Fruit fly (Drosophila melanogaster) whole organism, pupa: ENCODE data around the gene CG7778.

Experiments
- CG10348 ChIP-seq: fragments of 200-800 bp; sonication (Bioruptor generic); IDR thresholded peaks from 2 replicates; pipeline ENCODE4 v1.3.6; 2022; ENCODE audit warnings: missing biosample characterization, missing genetic modification characterization
- CG12605 ChIP-seq: fragments of 200-800 bp; sonication (Bioruptor generic); IDR thresholded peaks from 2 replicates; pipeline ENCODE4 v1.3.6; 2022; ENCODE audit warnings: missing biosample characterization, missing genetic modification characterization
- CG13204 ChIP-seq: fragments of 200-800 bp; sonication (Bioruptor generic); optimal IDR thresholded peaks from 2 replicates; lab custom pipeline; 2018; ENCODE audit warnings: missing biosample characterization, mild to moderate bottlenecking, missing genetic modification characterization, moderate library complexity
- CG14655 ChIP-seq: fragments of 200-800 bp; sonication (Bioruptor generic); optimal IDR thresholded peaks from 3 replicates; lab custom pipeline; 2017; ENCODE audit warnings: mild to moderate bottlenecking, missing biosample characterization, missing genetic modification reagents, missing genetic modification characterization
- CG15710 ChIP-seq: fragments of 200-800 bp; sonication (Bioruptor generic); optimal IDR thresholded peaks from 2 replicates; lab custom pipeline; 2018; ENCODE audit warnings: missing biosample characterization, mild to moderate bottlenecking, missing genetic modification characterization, moderate library complexity
- CG17806 ChIP-seq: fragments of 200-800 bp; sonication (Bioruptor generic); optimal IDR thresholded peaks from 2 replicates; lab custom pipeline; 2018; ENCODE audit warnings: missing biosample characterization, mild to moderate bottlenecking, missing genetic modification characterization, moderate library complexity
- CG32121 ChIP-seq: fragments of 200-800 bp; sonication (Bioruptor generic); IDR thresholded peaks from 2 replicates; pipeline ENCODE4 v1.3.6; 2022; ENCODE audit warnings: missing biosample characterization, missing genetic modification characterization
- CG34367 ChIP-seq: fragments of 200-800 bp; sonication (Bioruptor generic); optimal IDR thresholded peaks from 2 replicates; lab custom pipeline; 2018; ENCODE audit warnings: missing biosample characterization, mild to moderate bottlenecking, missing genetic modification characterization
- CG4496 ChIP-seq: fragments of 200-800 bp; sonication (Bioruptor generic); IDR thresholded peaks from 3 replicates; pipeline ENCODE4 v1.3.6; 2022; ENCODE audit warnings: missing biosample characterization, missing genetic modification characterization
- CG8159 ChIP-seq: fragments of 200-800 bp; sonication (Bioruptor generic); optimal IDR thresholded peaks from 3 replicates; lab custom pipeline; 2018; ENCODE audit warnings: missing biosample characterization, mild to moderate bottlenecking, missing genetic modification characterization, moderate library complexity
- CG8301 ChIP-seq: fragments of 200-800 bp; sonication (Bioruptor generic); optimal IDR thresholded peaks from 2 replicates; lab custom pipeline; 2018; ENCODE audit warnings: missing biosample characterization, mild to moderate bottlenecking, missing genetic modification characterization
- CG9948 ChIP-seq: fragments of 200-800 bp; sonication (Bioruptor generic); optimal IDR thresholded peaks from 2 replicates; lab custom pipeline; 2018; ENCODE audit warnings: missing biosample characterization, mild to moderate bottlenecking, missing genetic modification characterization, moderate library complexity
- D1 ChIP-seq: fragments of 200-800 bp; sonication (Bioruptor generic); optimal IDR thresholded peaks from 2 replicates; lab custom pipeline; 2018; ENCODE audit warnings: missing biosample characterization, mild to moderate bottlenecking, missing genetic modification characterization, moderate library complexity
- EcR ChIP-seq: fragments of 200-800 bp; sonication (Bioruptor generic); optimal IDR thresholded peaks from 3 replicates; lab custom pipeline; 2019; ENCODE audit warnings: missing biosample characterization, missing genetic modification characterization, mild to moderate bottlenecking, moderate library complexity, missing genetic modification reagents
- Ets98B ChIP-seq: fragments of 200-800 bp; sonication (Bioruptor generic); IDR thresholded peaks from 2 replicates; pipeline ENCODE4 v1.3.6; 2022; ENCODE audit warnings: missing biosample characterization, missing genetic modification characterization
- Pif1A ChIP-seq: fragments of 200-800 bp; sonication (Bioruptor generic); optimal IDR thresholded peaks from 3 replicates; lab custom pipeline; 2016; ENCODE audit warnings: missing biosample characterization, missing genetic modification characterization
- Pif1B ChIP-seq: fragments of 200-800 bp; sonication (Bioruptor generic); optimal IDR thresholded peaks from 3 replicates; lab custom pipeline; 2016; ENCODE audit warnings: missing biosample characterization, missing genetic modification characterization
- Snoo ChIP-seq: fragments of 200-800 bp; sonication (Bioruptor generic); optimal IDR thresholded peaks from 3 replicates; lab custom pipeline; 2017; ENCODE audit warnings: missing biosample characterization, mild to moderate bottlenecking, missing genetic modification characterization, inconsistent platforms
- fd96Ca ChIP-seq: fragments of 200-800 bp; sonication (Bioruptor generic); IDR thresholded peaks from 3 replicates; pipeline ENCODE4 v1.3.6; 2022; ENCODE audit warnings: missing biosample characterization, missing genetic modification characterization
- gl ChIP-seq: fragments of 200-800 bp; sonication (Bioruptor generic); optimal IDR thresholded peaks from 2 replicates; lab custom pipeline; 2018; ENCODE audit warnings: missing biosample characterization, mild to moderate bottlenecking, missing genetic modification characterization
- rn ChIP-seq: fragments of 200-800 bp; sonication (Bioruptor generic); IDR thresholded peaks from 2 replicates; pipeline ENCODE4 v1.3.6; 2022; ENCODE audit warnings: missing biosample characterization, missing genetic modification characterization

The CG7778 gene

dm6 chr2L:8361204-8361952 is 15.0 kb downstream of the CG7778 start:
- no peak for TF ChIP-seq Ets98B (GFP tag; lab: Robert Waterston, UW)
- TF ChIP-seq fd96Ca = no peak
- TF ChIP-seq rn (GFP tag; lab: Robert Waterston, UW) = no peak
- peak; percentile 67 for TF ChIP-seq CG14655 (GFP tag; lab: Kevin White, UChicago)
- TF ChIP-seq CG17806 (tag; lab: Kevin White, UChicago) = peak; percentile 38
- TF ChIP-seq CG34367 (tag; lab: Kevin White, UChicago) = peak; percentile 37
- TF ChIP-seq CG9948 (tag; lab: Kevin White, UChicago) = peak; percentile 57
- peak; percentile 59 for TF ChIP-seq CG8301 (tag; lab: Kevin White, UChicago)
- peak; percentile 40; the same call in 1 of the 3 replicates for TF ChIP-seq CG4496 (GFP tag; lab: Robert Waterston, UW)
- TF ChIP-seq CG15710 (tag; lab: Kevin White, UChicago) = peak; percentile 64
- peak; percentile 30 for TF ChIP-seq Snoo (tag; lab: Kevin White, UChicago)
- no peak for TF ChIP-seq EcR
- peak; percentile 56 for TF ChIP-seq CG8159 (tag; lab: Kevin White, UChicago)
- TF ChIP-seq Pif1B (GFP tag; lab: Kevin White, UChicago) = no peak
- TF ChIP-seq CG10348 (GFP tag; lab: Robert Waterston, UW) = no peak
- TF ChIP-seq D1 (tag; lab: Kevin White, UChicago) = peak; percentile 7
- no peak for TF ChIP-seq gl (tag; lab: Kevin White, UChicago)
- peak; percentile 46 for TF ChIP-seq Pif1A

dm6 chr2L:8362273-8362954 is 16.0 kb downstream of the CG7778 start, which contains the start of gene CG7627:
Gene CG7627, minus strand, starts transcription at chr2L:8362469.
- TF ChIP-seq CG14655 (GFP tag; lab: Kevin White, UChicago) = peak; percentile 68
- peak; percentile 51 for TF ChIP-seq CG9948 (tag; lab: Kevin White, UChicago)
- peak; percentile 80 for TF ChIP-seq CG4496 (GFP tag; lab: Robert Waterston, UW)
- peak; percentile 49 for TF ChIP-seq Snoo (tag; lab: Kevin White, UChicago)
- peak; percentile 7 for TF ChIP-seq gl (tag; lab: Kevin White, UChicago)
- peak; percentile 63 for TF ChIP-seq CG8159 (tag; lab: Kevin White, UChicago)
- TF ChIP-seq fd96Ca = peak; percentile 78; the same call in 2 of the 3 replicates
- peak; percentile 35; the same call in 1 of the 2 replicates for TF ChIP-seq CG10348 (GFP tag; lab: Robert Waterston, UW)
- TF ChIP-seq CG32121 (GFP tag; lab: Robert Waterston, UW) = peak; percentile 54
- TF ChIP-seq CG13204 (GFP tag; lab: Kevin White, UChicago) = no peak
- TF ChIP-seq CG17806 (tag; lab: Kevin White, UChicago) = peak; percentile 46
- TF ChIP-seq Pif1A = peak; percentile 43
- TF ChIP-seq CG34367 (tag; lab: Kevin White, UChicago) = peak; percentile 26
- TF ChIP-seq EcR = no peak
- peak; percentile 58 for TF ChIP-seq CG8301 (tag; lab: Kevin White, UChicago)
- TF ChIP-seq Ets98B (GFP tag; lab: Robert Waterston, UW) = peak; percentile 66
- TF ChIP-seq rn (GFP tag; lab: Robert Waterston, UW) = peak; percentile 45
- TF ChIP-seq CG15710 (tag; lab: Kevin White, UChicago) = peak; percentile 40
- TF ChIP-seq Pif1B (GFP tag; lab: Kevin White, UChicago) = peak; percentile 13
- TF ChIP-seq CG12605 (GFP tag; lab: Robert Waterston, UW) = peak; percentile 59
- TF ChIP-seq D1 (tag; lab: Kevin White, UChicago) = no peak

- TF ChIP-seq CG4496 (GFP tag; lab: Robert Waterston, UW) (peak; percentile 6; the same call in 1 of the 3 replicates), CG17806 (tag; lab: Kevin White, UChicago) (no peak), D1 (tag; lab: Kevin White, UChicago) (no peak)
Measured at dm6 chr2L:8362955-8363285, 16.5 kb downstream of the CG7778 start.

dm6 chr2L:8364006-8364956 is 17.9 kb downstream of the CG7778 start, which contains the start of the genes RpS13 and CSN8:
Gene RpS13, minus strand, starts transcription at chr2L:8364662.
Gene CSN8, plus strand, starts transcription at chr2L:8364855.
- no peak for TF ChIP-seq CG14655 (GFP tag; lab: Kevin White, UChicago)
- TF ChIP-seq CG32121 (GFP tag; lab: Robert Waterston, UW) = 0 out of 2 replicates have a peak, but pooled peaks have one; percentile 11
- TF ChIP-seq EcR = no peak
- TF ChIP-seq CG13204 (GFP tag; lab: Kevin White, UChicago) = no peak
- no peak for TF ChIP-seq CG8159 (tag; lab: Kevin White, UChicago)
- TF ChIP-seq CG4496 (GFP tag; lab: Robert Waterston, UW) = 0 out of 3 replicates have a peak, but pooled peaks have one; percentile 18
- no peak for TF ChIP-seq CG15710 (tag; lab: Kevin White, UChicago)
- TF ChIP-seq fd96Ca = no peak
- no peak for TF ChIP-seq gl (tag; lab: Kevin White, UChicago)
